Worm (Caenorhabditis elegans): Measurements from ENCODE around the gene tra-1.

The tra-1 gene

DNA sequence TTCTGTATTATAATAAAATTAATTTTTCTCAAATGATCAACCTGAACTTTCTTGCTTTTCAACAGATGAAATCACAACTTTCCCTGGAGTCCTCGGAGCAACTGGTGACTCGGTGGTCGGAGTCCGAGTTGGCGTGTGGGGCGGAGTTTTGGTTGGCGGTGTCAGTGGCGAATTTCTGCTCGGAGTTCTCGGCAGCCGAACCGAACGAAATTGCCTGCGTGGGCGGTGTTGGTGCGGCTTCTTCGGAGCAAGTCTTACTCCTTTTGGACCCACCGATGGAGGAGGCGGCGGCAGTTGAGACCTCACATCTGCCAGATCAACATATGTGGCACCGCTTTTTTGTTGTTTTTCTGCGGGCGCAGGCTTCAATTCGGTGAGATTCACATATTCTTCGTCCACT lies 25.3 kb downstream of the tra-1 start:
- TF ChIP-seq ceh-82 (tag; optimal IDR thresholded peaks at IDR 0.05) (no peak), elt-3 (tag; optimal IDR thresholded peaks at IDR 0.05) (no peak), nhr-77 (tag; optimal IDR thresholded peaks at IDR 0.05) (no peak), nhr-11 (tag; optimal IDR thresholded peaks at IDR 0.05) (no peak), ceh-16 (tag; optimal IDR thresholded peaks at IDR 0.05) (no peak), lin-11 (tag; optimal IDR thresholded peaks at IDR 0.05) (no peak), lin-13 (GFP tag; optimal IDR thresholded peaks at IDR 0.05) (no peak), blmp-1 (tag; optimal IDR thresholded peaks at IDR 0.05; ENCODE audit: insufficient read depth) (no peak), nhr-237 (tag; optimal IDR thresholded peaks at IDR 0.05) (no peak), alr-1 (tag; optimal IDR thresholded peaks at IDR 0.05) (no peak), sem-4 (tag; optimal IDR thresholded peaks at IDR 0.05) (no peak), snpc-4 (tag; optimal IDR thresholded peaks at IDR 0.05) (no peak), mbf-1 (tag; optimal IDR thresholded peaks at IDR 0.05) (no peak), ztf-11 (tag; optimal IDR thresholded peaks at IDR 0.05) (no peak), lin-39 (tag; optimal IDR thresholded peaks at IDR 0.05) (no peak), nhr-6 (tag; optimal IDR thresholded peaks at IDR 0.05) (no peak)

DNA sequence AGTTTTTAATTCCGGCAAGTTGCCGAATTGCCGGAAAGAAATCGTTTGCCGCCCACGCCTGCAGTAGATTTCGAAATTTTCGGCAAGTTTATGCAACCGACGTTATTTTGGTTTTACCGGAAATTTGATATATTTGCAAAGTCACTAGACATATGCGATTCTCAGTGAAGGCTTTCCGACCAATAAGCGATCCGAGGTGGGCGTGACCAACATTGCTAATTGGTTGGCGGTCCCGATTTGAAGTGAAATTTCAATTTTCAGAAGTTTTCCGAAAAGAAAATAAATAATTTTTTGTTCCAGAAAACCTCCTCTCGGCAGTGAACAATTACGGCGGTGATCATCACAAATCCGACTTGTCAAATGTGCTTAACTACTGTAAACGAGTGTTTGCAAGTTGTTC lies 37.1 kb downstream of the tra-1 start:
- TF ChIP-seq gmeb-1 (tag; optimal IDR thresholded peaks at IDR 0.05), result no peak
- no peak for TF ChIP-seq skn-1 (tag; optimal IDR thresholded peaks at IDR 0.05)
- no peak for TF ChIP-seq F13H6.1 (tag; optimal IDR thresholded peaks at IDR 0.05)
- TF ChIP-seq lin-39 (tag; optimal IDR thresholded peaks at IDR 0.05), result no peak
- TF ChIP-seq unc-39 (tag; optimal IDR thresholded peaks at IDR 0.05), result no peak
- no peak for TF ChIP-seq aly-2 (tag; optimal IDR thresholded peaks at IDR 0.05)
- TF ChIP-seq nhr-77 (tag; optimal IDR thresholded peaks at IDR 0.05), result no peak
- no peak for TF ChIP-seq mbf-1 (tag; optimal IDR thresholded peaks at IDR 0.05)
- no peak for TF ChIP-seq ceh-82 (tag; optimal IDR thresholded peaks at IDR 0.05)
- no peak for TF ChIP-seq C34F6.9 (tag; optimal IDR thresholded peaks at IDR 0.05)
- no peak for TF ChIP-seq mab-5 (tag; optimal IDR thresholded peaks at IDR 0.05)
- no peak for TF ChIP-seq crh-2 (tag; optimal IDR thresholded peaks at IDR 0.05)
- no peak for TF ChIP-seq nhr-12 (tag; optimal IDR thresholded peaks at IDR 0.05)
- TF ChIP-seq nhr-11 (tag; optimal IDR thresholded peaks at IDR 0.05), result no peak
- TF ChIP-seq lin-13 (GFP tag; optimal IDR thresholded peaks at IDR 0.05), result no peak
- TF ChIP-seq ZK546.5 (tag; optimal IDR thresholded peaks at IDR 0.05), result no peak
- TF ChIP-seq R02D3.7 (tag; optimal IDR thresholded peaks at IDR 0.05), result no peak
- no peak for TF ChIP-seq mdl-1 (tag; optimal IDR thresholded peaks at IDR 0.05)
- no peak for TF ChIP-seq nhr-25 (tag; optimal IDR thresholded peaks at IDR 0.05)

DNA sequence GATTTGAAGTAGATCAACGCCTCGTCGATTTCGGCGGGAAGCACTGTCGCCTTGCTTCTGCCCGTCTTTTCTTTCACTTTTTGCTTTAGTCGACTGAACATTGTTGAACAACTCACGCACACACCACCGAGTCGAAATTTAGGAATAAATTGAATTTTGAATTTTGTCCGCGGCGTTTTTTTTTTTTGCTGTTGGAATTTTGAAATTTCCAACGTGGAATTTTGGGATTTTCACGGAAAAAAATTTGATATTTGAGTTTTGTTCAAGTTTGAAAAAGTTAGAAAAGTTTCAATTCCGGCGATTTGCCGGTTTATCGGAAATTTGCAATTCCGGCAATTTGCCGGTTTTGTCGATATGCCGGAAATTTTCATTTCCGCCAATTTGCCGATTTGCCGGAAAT lies 37.9 kb downstream of the tra-1 start, which contains the start of gene Y47D3A.31:
Gene Y47D3A.31 (minus strand): TSS at position 101 of the 400 bp plus-strand sequence.
- no peak for TF ChIP-seq blmp-1 (tag; optimal IDR thresholded peaks at IDR 0.05; ENCODE audit: insufficient read depth)
- no peak for TF ChIP-seq ztf-4 (tag; optimal IDR thresholded peaks at IDR 0.05)
- TF ChIP-seq sem-4 (tag; optimal IDR thresholded peaks at IDR 0.05), result no peak
- TF ChIP-seq nhr-23 (tag; optimal IDR thresholded peaks at IDR 0.05), result no peak
- TF ChIP-seq C34F6.9 (tag; optimal IDR thresholded peaks at IDR 0.05), result no peak
- TF ChIP-seq nhr-11 (tag; optimal IDR thresholded peaks at IDR 0.05), result no peak
- no peak for TF ChIP-seq lin-11 (tag; optimal IDR thresholded peaks at IDR 0.05)

DNA sequence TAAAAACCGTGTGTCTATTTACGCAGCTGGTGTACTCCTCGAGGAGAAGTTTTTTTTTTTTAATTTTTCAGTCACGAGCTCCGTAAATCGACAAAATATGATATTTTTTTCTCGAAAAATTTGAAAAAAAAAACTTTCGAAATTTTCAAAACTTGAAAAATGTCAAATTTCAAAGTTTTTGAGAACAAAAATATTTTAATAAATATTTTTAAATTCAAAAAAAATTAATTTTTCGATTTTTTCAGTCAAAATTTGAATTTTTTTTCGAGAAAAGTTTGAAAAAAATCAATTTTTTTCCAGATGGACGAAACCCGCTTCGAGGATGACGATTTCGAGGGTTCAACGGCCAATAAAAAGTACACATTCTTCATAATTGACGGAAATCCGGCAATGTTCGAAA lies 40.5 kb downstream of the tra-1 start, which contains the start of gene cku-70:
Gene cku-70 (plus strand): TSS at position 301 of the 400 bp plus-strand sequence.
- no peak for TF ChIP-seq unc-55 (GFP tag; optimal IDR thresholded peaks at IDR 0.05)

DNA sequence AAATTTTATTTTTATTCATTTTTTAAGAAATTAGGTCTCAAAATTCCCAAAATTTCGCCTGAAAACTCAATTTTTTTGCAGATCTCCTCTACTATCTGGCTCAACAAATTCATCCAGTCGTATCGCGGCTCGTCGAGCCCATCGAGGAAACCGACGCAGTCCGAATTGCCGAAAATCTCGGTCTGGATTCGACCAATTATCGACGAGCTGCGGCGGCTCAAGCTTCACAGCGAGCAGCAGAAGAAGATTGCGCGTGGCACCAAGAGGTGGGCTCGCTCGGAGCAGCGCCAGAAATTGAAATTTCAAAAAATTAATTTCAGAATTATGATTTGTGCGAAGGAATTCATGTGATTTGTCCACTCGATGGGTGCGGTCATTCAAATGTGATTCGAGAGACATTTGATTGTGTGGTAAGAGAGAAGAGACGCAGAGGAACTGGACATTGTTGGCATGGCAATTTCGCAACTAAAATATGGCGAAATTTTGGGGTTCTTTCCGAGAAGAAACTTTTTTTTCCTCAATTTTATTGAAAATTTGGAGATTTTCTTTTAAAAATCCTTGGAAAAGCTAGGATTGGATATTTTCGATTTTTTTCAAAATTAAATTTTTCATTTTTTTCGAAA lies 45.6 kb downstream of the tra-1 start:
- TF ChIP-seq nhr-11 (tag; optimal IDR thresholded peaks at IDR 0.05) (no peak), nhr-6 (tag; optimal IDR thresholded peaks at IDR 0.05) (no peak), sma-3 (GFP tag; optimal IDR thresholded peaks at IDR 0.05) (no peak), gmeb-1 (tag; optimal IDR thresholded peaks at IDR 0.05) (no peak), nhr-77 (tag; optimal IDR thresholded peaks at IDR 0.05) (no peak), ceh-16 (tag; optimal IDR thresholded peaks at IDR 0.05) (no peak), nhr-25 (tag; optimal IDR thresholded peaks at IDR 0.05) (no peak), blmp-1 (tag; optimal IDR thresholded peaks at IDR 0.05; ENCODE audit: insufficient read depth) (no peak), ztf-1 (GFP tag; conservative IDR thresholded peaks at IDR 0.05) (no peak), nhr-21 (tag; optimal IDR thresholded peaks at IDR 0.05) (no peak), aly-2 (tag; optimal IDR thresholded peaks at IDR 0.05) (no peak), lin-11 (tag; optimal IDR thresholded peaks at IDR 0.05) (no peak), ama-1 (optimal IDR thresholded peaks at IDR 0.05) (no peak), elt-1 (tag; optimal IDR thresholded peaks at IDR 0.05) (no peak), lsy-2 (tag; optimal IDR thresholded peaks at IDR 0.05) (no peak), ztf-11 (tag; optimal IDR thresholded peaks at IDR 0.05) (no peak)
